Worm (Caenorhabditis elegans) whole organism, L2 larva: ENCODE data around the gene mxl-2.

Source experiments
- C34F6.9 ChIP-seq: fragments of 150-350 bp; optimal IDR thresholded peaks from 2 replicates; lab custom pipeline; 2014; ENCODE audit warnings: missing biosample characterization, missing genetic modification characterization
- R02D3.7 ChIP-seq: fragments of 150-350 bp; optimal IDR thresholded peaks from 2 replicates; lab custom pipeline; 2014; ENCODE audit warnings: missing biosample characterization, missing genetic modification characterization
- alr-1 ChIP-seq: fragments of 150-350 bp; optimal IDR thresholded peaks from 2 replicates; lab custom pipeline; 2014; ENCODE audit warnings: missing biosample characterization, missing genetic modification characterization
- ama-1 ChIP-seq: fragments of 150-350 bp; optimal IDR thresholded peaks from 2 replicates; lab custom pipeline; 2018; ENCODE audit warnings: inconsistent platforms
- crh-2 ChIP-seq: sonication (generic microtip); optimal IDR thresholded peaks from 2 replicates; lab custom pipeline; 2017; ENCODE audit warnings: missing biosample characterization, missing genetic modification characterization
- dmd-4 ChIP-seq: sonication (generic microtip); optimal IDR thresholded peaks from 2 replicates; lab custom pipeline; 2017; ENCODE audit warnings: missing biosample characterization, missing genetic modification characterization
- egl-27 ChIP-seq: sonication (generic microtip); optimal IDR thresholded peaks from 3 replicates; lab custom pipeline; 2017; ENCODE audit warnings: missing biosample characterization, missing genetic modification reagents, missing genetic modification characterization
- elt-1 ChIP-seq: fragments of 150-350 bp; optimal IDR thresholded peaks from 2 replicates; lab custom pipeline; 2014; ENCODE audit warnings: missing biosample characterization, missing genetic modification characterization
- elt-3 ChIP-seq: sonication (generic microtip); optimal IDR thresholded peaks from 2 replicates; lab custom pipeline; 2017; ENCODE audit warnings: missing biosample characterization, missing genetic modification characterization
- fos-1 ChIP-seq: fragments of 150-350 bp; optimal IDR thresholded peaks from 2 replicates; lab custom pipeline; 2014; ENCODE audit warnings: missing biosample characterization, missing genetic modification characterization
- gmeb-1 ChIP-seq: fragments of 150-350 bp; optimal IDR thresholded peaks from 2 replicates; lab custom pipeline; 2014; ENCODE audit warnings: missing biosample characterization, missing genetic modification characterization
- lin-11 ChIP-seq: fragments of 150-350 bp; sonication (generic microtip); optimal IDR thresholded peaks from 2 replicates; lab custom pipeline; 2014; ENCODE audit warnings: missing biosample characterization, missing genetic modification characterization, inconsistent platforms, mixed read lengths
- lin-39 ChIP-seq: fragments of 150-350 bp; optimal IDR thresholded peaks from 2 replicates; lab custom pipeline; 2014; ENCODE audit warnings: missing biosample characterization, missing genetic modification reagents, missing genetic modification characterization
- lsy-2 ChIP-seq, 2 experiments: fragments of 150-350 bp in 1 of 2; sonication (generic microtip) in 1 of 2; optimal IDR thresholded peaks; 2 replicates each; lab custom pipeline; 2014 to 2017; ENCODE audit warnings: missing biosample characterization in 2 of 2, missing genetic modification characterization in 2 of 2
- mab-5 ChIP-seq: fragments of 150-350 bp; optimal IDR thresholded peaks from 2 replicates; lab custom pipeline; 2014; ENCODE audit warnings: missing biosample characterization, missing genetic modification characterization
- mbf-1 ChIP-seq: sonication (generic microtip); optimal IDR thresholded peaks from 2 replicates; lab custom pipeline; 2017; ENCODE audit warnings: missing biosample characterization, missing genetic modification characterization
- mdl-1 ChIP-seq, 2 experiments: fragments of 150-350 bp in 1 of 2; sonication (generic microtip) in 1 of 2; optimal IDR thresholded peaks; 2 replicates each; lab custom pipeline; 2017; ENCODE audit warnings: missing biosample characterization in 2 of 2, missing genetic modification characterization in 2 of 2
- nhr-11 ChIP-seq: fragments of 150-350 bp; optimal IDR thresholded peaks from 2 replicates; lab custom pipeline; 2014; ENCODE audit warnings: missing biosample characterization, missing genetic modification characterization
- nhr-129 ChIP-seq: fragments of 150-350 bp; optimal IDR thresholded peaks from 2 replicates; lab custom pipeline; 2014; ENCODE audit warnings: missing biosample characterization, missing genetic modification characterization
- nhr-21 ChIP-seq: fragments of 150-350 bp; optimal IDR thresholded peaks from 2 replicates; lab custom pipeline; 2014; ENCODE audit warnings: missing biosample characterization, missing genetic modification characterization
- nhr-23 ChIP-seq: fragments of 150-350 bp; optimal IDR thresholded peaks from 2 replicates; lab custom pipeline; 2014; ENCODE audit warnings: missing biosample characterization, missing genetic modification reagents, missing genetic modification characterization
- nhr-237 ChIP-seq: fragments of 150-350 bp; optimal IDR thresholded peaks from 2 replicates; lab custom pipeline; 2014; ENCODE audit warnings: missing biosample characterization, missing genetic modification characterization
- nhr-25 ChIP-seq: fragments of 150-350 bp; sonication (generic microtip); optimal IDR thresholded peaks from 3 replicates; lab custom pipeline; 2014; ENCODE audit warnings: missing biosample characterization, missing genetic modification characterization
- nhr-6 ChIP-seq: fragments of 150-350 bp; optimal IDR thresholded peaks from 2 replicates; lab custom pipeline; 2014; ENCODE audit warnings: missing biosample characterization, missing genetic modification characterization
- sem-4 ChIP-seq: fragments of 150-350 bp; optimal IDR thresholded peaks from 2 replicates; lab custom pipeline; 2014; ENCODE audit warnings: missing biosample characterization, missing genetic modification reagents, missing genetic modification characterization
- skn-1 ChIP-seq: sonication (generic microtip); optimal IDR thresholded peaks from 2 replicates; lab custom pipeline; 2017; ENCODE audit warnings: missing biosample characterization, missing genetic modification characterization
- sma-3 ChIP-seq: sonication (generic microtip); optimal IDR thresholded peaks from 2 replicates; lab custom pipeline; 2016; ENCODE audit warnings: missing genetic modification reagents, missing genetic modification characterization, missing compliant biosample characterization
- snpc-4 ChIP-seq: fragments of 150-350 bp; optimal IDR thresholded peaks from 2 replicates; lab custom pipeline; 2014; ENCODE audit warnings: missing biosample characterization, missing genetic modification characterization
- unc-55 ChIP-seq: fragments of 150-350 bp; sonication (generic microtip); optimal IDR thresholded peaks from 3 replicates; lab custom pipeline; 2014; ENCODE audit warnings: missing biosample characterization, missing genetic modification reagents, missing genetic modification characterization
- unc-62 ChIP-seq: fragments of 150-350 bp; optimal IDR thresholded peaks from 2 replicates; lab custom pipeline; 2014; ENCODE audit warnings: missing biosample characterization, missing genetic modification reagents, missing genetic modification characterization
- zag-1 ChIP-seq: fragments of 150-350 bp; optimal IDR thresholded peaks from 2 replicates; lab custom pipeline; 2014; ENCODE audit warnings: missing biosample characterization, missing genetic modification characterization
- ztf-1 ChIP-seq: fragments of 200-800 bp; sonication (Bioruptor generic); conservative IDR thresholded peaks from 2 replicates; pipeline ENCODE4 v1.3.6; 2022; ENCODE audit warnings: missing genetic modification characterization, missing compliant biosample characterization
- ztf-4 ChIP-seq: fragments of 150-350 bp; optimal IDR thresholded peaks from 2 replicates; lab custom pipeline; 2014; ENCODE audit warnings: missing biosample characterization, missing genetic modification characterization

Gene mxl-2

ce11 chrIII:189280-189679 lies 1.3 kb upstream of the mxl-2 start:
- no peak for TF ChIP-seq gmeb-1
- TF ChIP-seq skn-1 (tag; lab: Kevin White, UChicago) = no peak
- no peak for TF ChIP-seq mdl-1 (tag; optimal IDR thresholded peaks at IDR 0.05; lab: Kevin White, UChicago)
- no peak for TF ChIP-seq alr-1 (tag; lab: Kevin White, UChicago)
- no peak for TF ChIP-seq ztf-4 (tag; lab: Kevin White, UChicago)

ce11 chrIII:188426-188888 lies 526 bp upstream of the mxl-2 start, which contains the start of gene ubc-20:
ubc-20 (plus strand) TSS chrIII:188838.
- TF ChIP-seq alr-1 (tag; lab: Kevin White, UChicago) = no peak
- no peak for TF ChIP-seq mbf-1 (tag; lab: Kevin White, UChicago)
- peak; percentile 30 for TF ChIP-seq unc-55 (GFP tag; lab: Kevin White, UChicago)
- TF ChIP-seq lsy-2 (tag; optimal IDR thresholded peaks at IDR 0.05; lab: Kevin White, UChicago) = peak in 1 of 2 experiments; percentile 48
- no peak for TF ChIP-seq egl-27 (tag; lab: Kevin White, UChicago)
- no peak for TF ChIP-seq lin-39 (tag; lab: Kevin White, UChicago)
- peak; percentile 1 for TF ChIP-seq sma-3 (GFP tag; lab: Kevin White, UChicago)
- no peak for TF ChIP-seq ama-1 (lab: Kevin White, UChicago)
- peak; percentile 18 for TF ChIP-seq gmeb-1
- peak; percentile 35 for TF ChIP-seq nhr-129 (tag; lab: Kevin White, UChicago)
- no peak for TF ChIP-seq zag-1 (tag; lab: Kevin White, UChicago)
- TF ChIP-seq C34F6.9 (tag; lab: Kevin White, UChicago) = peak; percentile 60
- TF ChIP-seq R02D3.7 (tag; lab: Kevin White, UChicago) = no peak

- no peak for TF ChIP-seq nhr-129 (tag; lab: Kevin White, UChicago)
- TF ChIP-seq nhr-25 (tag; lab: Kevin White, UChicago) = no peak
- no peak for TF ChIP-seq unc-55 (GFP tag; lab: Kevin White, UChicago)
- TF ChIP-seq, all 48 proteins: peak for 0
Measured at ce11 chrIII:184335-184734, 3.6 kb downstream of the mxl-2 start.

ce11 chrIII:183072-183471 lies 4.9 kb downstream of the mxl-2 start:
- TF ChIP-seq fos-1 (peak; percentile 35), sem-4 (tag; lab: Kevin White, UChicago) (no peak)

ce11 chrIII:182080-182479 lies 5.9 kb downstream of the mxl-2 start, which contains the start of gene F40G9.15:
F40G9.15 (plus strand) TSS chrIII:182380.
- no peak for TF ChIP-seq elt-1
- TF ChIP-seq skn-1 (tag; lab: Kevin White, UChicago) = no peak
- no peak for TF ChIP-seq dmd-4
- TF ChIP-seq R02D3.7 (tag; lab: Kevin White, UChicago) = no peak
- no peak for TF ChIP-seq unc-62 (GFP tag; lab: Kevin White, UChicago)
- no peak for TF ChIP-seq snpc-4 (tag; lab: Kevin White, UChicago)

ce11 chrIII:180963-181362 lies 7.0 kb downstream of the mxl-2 start, which contains the start of gene F40G9.5:
F40G9.5 (plus strand) TSS chrIII:181263.
- TF ChIP-seq sem-4 (tag; lab: Kevin White, UChicago) (no peak), unc-62 (GFP tag; lab: Kevin White, UChicago) (no peak), lsy-2 (tag; optimal IDR thresholded peaks at IDR 0.05; lab: Kevin White, UChicago) (no peak), lin-39 (tag; lab: Kevin White, UChicago) (no peak), zag-1 (tag; lab: Kevin White, UChicago) (no peak), ztf-1 (no peak), elt-3 (no peak), nhr-6 (no peak), nhr-25 (tag; lab: Kevin White, UChicago) (no peak), unc-55 (GFP tag; lab: Kevin White, UChicago) (no peak), R02D3.7 (tag; lab: Kevin White, UChicago) (no peak)
- TF ChIP-seq, all 48 proteins: peak for 0

ce11 chrIII:179123-179592 lies 8.8 kb downstream of the mxl-2 start, which contains the start of gene F40G9.6:
F40G9.6 (plus strand) TSS chrIII:179542.
- TF ChIP-seq snpc-4 (tag; lab: Kevin White, UChicago) = no peak
- no peak for TF ChIP-seq nhr-23 (tag; lab: Kevin White, UChicago)
- TF ChIP-seq sem-4 (tag; lab: Kevin White, UChicago) = no peak
- no peak for TF ChIP-seq ama-1 (lab: Kevin White, UChicago)
- no peak for TF ChIP-seq nhr-25 (tag; lab: Kevin White, UChicago)
- no peak for TF ChIP-seq mbf-1 (tag; lab: Kevin White, UChicago)
- no peak for TF ChIP-seq crh-2 (tag; lab: Kevin White, UChicago)
- no peak for TF ChIP-seq nhr-21 (tag; lab: Kevin White, UChicago)
- TF ChIP-seq mab-5 = no peak
- no peak for TF ChIP-seq skn-1 (tag; lab: Kevin White, UChicago)
- no peak for TF ChIP-seq elt-1
- TF ChIP-seq nhr-11 (tag; lab: Kevin White, UChicago) = no peak
- no peak for TF ChIP-seq dmd-4
- TF ChIP-seq R02D3.7 (tag; lab: Kevin White, UChicago) = no peak
- no peak for TF ChIP-seq nhr-237 (tag; lab: Kevin White, UChicago)
- no peak for TF ChIP-seq lin-11 (tag; lab: Kevin White, UChicago)
- TF ChIP-seq ztf-1 = no peak
